Worm (Caenorhabditis elegans) whole organism, mixed stage, embryonic: ENCODE results near the gene flwr-1.

Experiments used
- blmp-1 ChIP-seq: fragments of 150-350 bp; optimal IDR thresholded peaks from 2 replicates; lab custom pipeline; 2014; ENCODE audit warnings: missing biosample characterization, missing genetic modification characterization
- ceh-83 ChIP-seq: fragments of 200-800 bp; sonication (Bioruptor generic); optimal IDR thresholded peaks from 2 replicates; lab custom pipeline; 2018; ENCODE audit warnings: mild to moderate bottlenecking, missing genetic modification characterization, missing compliant biosample characterization
- lin-32 ChIP-seq: fragments of 200-800 bp; sonication (Bioruptor generic); optimal IDR thresholded peaks from 2 replicates; lab custom pipeline; 2018; ENCODE audit warnings: mild to moderate bottlenecking, missing genetic modification characterization, missing compliant biosample characterization
- nhr-237 ChIP-seq: fragments of 150-350 bp; optimal IDR thresholded peaks from 2 replicates; lab custom pipeline; 2014; ENCODE audit warnings: missing biosample characterization, missing genetic modification characterization
- nhr-28 ChIP-seq: fragments of 150-350 bp; optimal IDR thresholded peaks from 2 replicates; lab custom pipeline; 2014; ENCODE audit warnings: missing biosample characterization, missing genetic modification characterization
- nhr-76 ChIP-seq: sonication (generic microtip); optimal IDR thresholded peaks from 2 replicates; lab custom pipeline; 2017; ENCODE audit warnings: missing biosample characterization, missing genetic modification characterization
- pha-4 ChIP-seq: fragments of 150-350 bp; optimal IDR thresholded peaks from 2 replicates; lab custom pipeline; 2018; ENCODE audit warnings: missing biosample characterization, missing genetic modification reagents, missing genetic modification characterization
- sem-2 ChIP-seq: fragments of 200-800 bp; sonication (Bioruptor generic); optimal IDR thresholded peaks from 2 replicates; lab custom pipeline; 2018; ENCODE audit warnings: mild to moderate bottlenecking, missing genetic modification characterization, missing compliant biosample characterization
- sptf-1 ChIP-seq: sonication (generic microtip); optimal IDR thresholded peaks from 2 replicates; lab custom pipeline; 2017; ENCODE audit warnings: mild to moderate bottlenecking, missing genetic modification characterization, moderate library complexity, missing compliant biosample characterization
- unc-62 ChIP-seq: fragments of 150-350 bp; optimal IDR thresholded peaks from 2 replicates; lab custom pipeline; 2014; ENCODE audit warnings: missing biosample characterization, missing genetic modification reagents, missing genetic modification characterization
- ztf-11 ChIP-seq: fragments of 150-350 bp; optimal IDR thresholded peaks from 2 replicates; lab custom pipeline; 2014; ENCODE audit warnings: missing biosample characterization, missing genetic modification characterization

DNA sequence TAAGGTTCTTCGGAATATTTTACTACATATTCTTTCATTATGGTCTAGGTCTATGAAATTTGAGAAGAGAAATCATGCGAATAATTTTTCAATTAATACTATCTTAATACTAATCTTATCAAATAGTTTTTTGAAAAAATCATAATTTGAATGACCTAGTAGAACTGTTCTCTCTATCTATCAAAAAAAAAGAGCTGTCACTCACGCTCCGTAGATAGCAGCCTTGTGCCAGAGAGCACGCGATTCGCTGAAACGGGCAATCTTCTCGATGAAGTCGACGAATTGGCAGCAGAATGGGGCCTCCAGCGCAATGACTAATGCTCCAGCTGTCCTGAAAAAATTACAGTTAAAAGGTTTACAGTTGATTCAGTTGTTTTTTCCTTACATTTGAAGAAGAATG is 456 bp downstream of the flwr-1 start:
- TF ChIP-seq pha-4 (tag; lab: Kevin White, UChicago), result no peak
- TF ChIP-seq unc-62 (GFP tag; lab: Kevin White, UChicago), result no peak
- TF ChIP-seq blmp-1 (tag; lab: Kevin White, UChicago), result no peak
- TF ChIP-seq lin-32 (GFP tag; lab: Kevin White, UChicago), result no peak
- no peak for TF ChIP-seq nhr-28 (tag; lab: Kevin White, UChicago)
- no peak for TF ChIP-seq sptf-1 (tag; lab: Kevin White, UChicago)
- TF ChIP-seq sem-2, result no peak
- TF ChIP-seq nhr-237 (tag; lab: Kevin White, UChicago), result no peak
- TF ChIP-seq ztf-11 (tag; lab: Kevin White, UChicago), result no peak
- no peak for TF ChIP-seq nhr-76 (tag; lab: Kevin White, UChicago)
- TF ChIP-seq ceh-83, result no peak
